Fruit fly (Drosophila melanogaster) S2 (cell line): ENCODE data around the gene CG11333.

Experiments
- CG8478 ChIP-seq: fragments of >200 bp; optimal IDR thresholded peaks from 2 replicates; lab custom pipeline; 2018
- CTCF ChIP-seq, 2 experiments: fragments of >200 bp; optimal IDR thresholded peaks; 2 replicates each; lab custom pipeline; 2018

- TF ChIP-seq CTCF (optimal IDR thresholded peaks at IDR 0.05; lab: Kevin White, UChicago) (no peak), CG8478 (lab: Kevin White, UChicago) (no peak)
Measured at dm6 chr3R:31443023-31443422, 20.1 kb upstream of the CG11333 start.
